Worm (Caenorhabditis elegans) whole organism, L2 larva: Measurements from ENCODE around the gene R05H5.7.

Experiments
- ama-1 ChIP-seq: fragments of 150-350 bp; optimal IDR thresholded peaks from 2 replicates; lab custom pipeline; 2018; ENCODE audit warnings: inconsistent platforms
- lin-11 ChIP-seq: fragments of 150-350 bp; sonication (generic microtip); optimal IDR thresholded peaks from 2 replicates; lab custom pipeline; 2014; ENCODE audit warnings: missing biosample characterization, missing genetic modification characterization, inconsistent platforms, mixed read lengths
- nhr-12 ChIP-seq: fragments of 150-350 bp; optimal IDR thresholded peaks from 2 replicates; lab custom pipeline; 2014; ENCODE audit warnings: missing biosample characterization, missing genetic modification characterization
- nhr-237 ChIP-seq: fragments of 150-350 bp; optimal IDR thresholded peaks from 2 replicates; lab custom pipeline; 2014; ENCODE audit warnings: missing biosample characterization, missing genetic modification characterization
- unc-62 ChIP-seq: fragments of 150-350 bp; optimal IDR thresholded peaks from 2 replicates; lab custom pipeline; 2014; ENCODE audit warnings: missing biosample characterization, missing genetic modification reagents, missing genetic modification characterization

- TF ChIP-seq ama-1 (no peak), nhr-237 (tag; lab: Kevin White, UChicago) (no peak), lin-11 (tag; lab: Kevin White, UChicago) (no peak), unc-62 (GFP tag; lab: Kevin White, UChicago) (no peak), nhr-12 (tag; lab: Kevin White, UChicago) (no peak)
Measured at ce11 chrII:10203765-10204164, 11.5 kb downstream of the R05H5.7 start.
